Fruit fly (Drosophila melanogaster) whole organism, prepupa: ENCODE data around the gene Ir62a.

ENCODE experiments used
- Ets96B ChIP-seq: fragments of 200-800 bp; optimal IDR thresholded peaks from 2 replicates; lab custom pipeline; 2019; ENCODE audit warnings: missing biosample characterization, mild to moderate bottlenecking, missing genetic modification characterization, moderate library complexity
- fd85E ChIP-seq: fragments of 200-800 bp; sonication (Bioruptor generic); optimal IDR thresholded peaks from 3 replicates; lab custom pipeline; 2016; ENCODE audit warnings: missing biosample characterization, missing genetic modification characterization

DNA sequence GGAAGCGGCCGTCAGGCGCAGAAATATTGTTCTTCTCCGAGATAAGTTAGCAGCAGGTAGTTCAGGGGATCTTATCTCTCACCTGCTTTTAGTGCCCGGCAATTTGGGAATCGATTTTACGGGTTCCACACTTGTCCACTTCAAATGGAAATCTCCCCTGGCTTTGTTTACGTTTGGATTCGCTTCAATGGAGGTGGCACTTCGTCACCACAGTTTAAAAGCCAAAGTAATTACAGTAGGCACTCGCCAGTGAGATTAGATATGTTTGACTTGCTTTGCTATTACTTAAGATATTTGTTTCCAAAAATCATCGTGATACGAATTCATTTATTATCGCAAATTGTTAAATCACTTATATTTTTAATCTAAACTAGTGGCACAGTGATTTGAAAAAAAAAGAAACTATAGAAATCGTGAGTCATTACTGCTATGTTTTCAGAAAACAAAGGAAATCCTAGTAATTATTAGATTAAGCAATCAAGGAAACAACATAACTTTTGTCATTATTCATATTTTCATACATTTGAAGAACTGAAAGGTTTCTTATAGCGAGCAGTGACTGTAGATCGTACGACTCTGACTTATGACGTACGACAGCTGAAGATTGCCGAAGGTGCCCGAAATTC is 17.4 kb upstream of the Ir62a start:
- TF ChIP-seq Ets96B = no peak
- TF ChIP-seq fd85E = no peak
